Worm (Caenorhabditis elegans) whole organism, late embryonic: Measurements from ENCODE around the gene dgk-5.

Experiments used
- ets-4 ChIP-seq: sonication (generic microtip); optimal IDR thresholded peaks from 2 replicates; lab custom pipeline; 2016; ENCODE audit warnings: missing genetic modification characterization, missing compliant biosample characterization
- nfya-1 ChIP-seq: sonication (generic microtip); optimal IDR thresholded peaks from 2 replicates; lab custom pipeline; 2017; ENCODE audit warnings: missing genetic modification characterization, mild to moderate bottlenecking, missing compliant biosample characterization, antibody characterized with exemption, moderate library complexity
- nhr-11 ChIP-seq: fragments of 150-350 bp; optimal IDR thresholded peaks from 2 replicates; lab custom pipeline; 2014; ENCODE audit warnings: missing biosample characterization, missing genetic modification characterization
- pqm-1 ChIP-seq: sonication (generic microtip); optimal IDR thresholded peaks from 2 replicates; lab custom pipeline; 2016; ENCODE audit warnings: missing genetic modification characterization, missing compliant biosample characterization
- unc-42 ChIP-seq: sonication (generic microtip); optimal IDR thresholded peaks from 2 replicates; lab custom pipeline; 2016; ENCODE audit warnings: missing genotype, missing genetic modification characterization, missing compliant biosample characterization

DNA sequence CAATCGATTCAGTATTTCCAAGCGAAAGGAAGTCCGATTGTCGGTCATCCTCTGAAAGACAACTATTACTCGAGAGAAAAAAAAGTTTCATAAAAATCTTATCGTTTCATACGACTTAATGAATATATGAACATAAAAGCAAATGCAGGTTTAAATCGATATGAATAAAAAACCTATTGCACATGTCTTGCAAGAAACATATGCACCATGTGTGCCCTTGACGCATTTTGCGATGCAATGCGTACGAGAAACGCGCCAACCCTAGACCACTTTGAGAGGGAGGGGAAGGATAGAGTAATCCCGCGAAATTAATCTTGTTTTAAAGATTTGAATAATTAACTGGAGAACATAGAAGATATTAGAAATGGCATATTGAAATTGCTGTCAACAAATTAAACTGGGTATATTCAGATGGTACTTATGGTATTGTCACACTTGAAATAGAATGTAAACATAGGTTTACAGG lies 17.5 kb downstream of the dgk-5 start, which contains the start of gene atg-16.2:
- peak; percentile 90 for TF ChIP-seq unc-42 (tag; lab: Kevin White, UChicago)
- no peak for TF ChIP-seq nhr-11 (tag; lab: Kevin White, UChicago)
- no peak for TF ChIP-seq ets-4 (tag; lab: Kevin White, UChicago)
- peak; percentile 37 for TF ChIP-seq nfya-1 (tag; lab: Kevin White, UChicago)
- no peak for TF ChIP-seq pqm-1 (tag; lab: Kevin White, UChicago)
